Worm (Caenorhabditis elegans) whole organism, L4/young adult: Measurements from ENCODE around the gene F08D12.7.

Experiments used
- W03F9.2 ChIP-seq: fragments of 150-350 bp; optimal IDR thresholded peaks from 2 replicates; lab custom pipeline; 2014; ENCODE audit warnings: missing biosample characterization, missing genetic modification characterization
- dao-5 ChIP-seq: sonication (generic microtip); optimal IDR thresholded peaks from 2 replicates; lab custom pipeline; 2016; ENCODE audit warnings: missing genotype, missing genetic modification characterization, moderate library complexity, missing compliant biosample characterization
- him-1 ChIP-seq: sonication (generic microtip); optimal IDR thresholded peaks from 2 replicates; lab custom pipeline; 2016; ENCODE audit warnings: missing genotype, missing genetic modification reagents, missing genetic modification characterization, missing compliant biosample characterization

Gene F08D12.7

DNA sequence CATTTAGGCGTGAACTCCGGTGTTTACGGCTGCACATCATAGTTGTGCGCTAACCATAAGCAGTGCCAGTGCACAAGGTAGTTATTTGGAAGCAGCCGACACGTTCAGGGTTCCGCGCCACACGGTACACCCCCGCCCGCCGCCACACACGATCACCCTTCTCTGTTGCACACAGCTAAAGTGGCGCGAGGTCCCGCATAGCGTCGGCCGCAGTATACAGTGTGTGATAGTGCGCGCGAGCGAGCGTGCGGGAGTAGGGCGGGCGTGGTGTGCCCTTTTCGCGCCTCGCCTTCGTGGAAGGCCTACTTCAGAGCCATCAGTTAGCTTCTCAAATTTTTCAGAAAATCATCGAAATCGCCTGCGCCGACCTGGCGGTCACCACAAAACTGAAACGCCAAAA, 32.0 kb downstream of the F08D12.7 start:
- no peak for TF ChIP-seq dao-5 (tag; lab: Kevin White, UChicago)
- TF ChIP-seq him-1, result no peak
- no peak for TF ChIP-seq W03F9.2

DNA sequence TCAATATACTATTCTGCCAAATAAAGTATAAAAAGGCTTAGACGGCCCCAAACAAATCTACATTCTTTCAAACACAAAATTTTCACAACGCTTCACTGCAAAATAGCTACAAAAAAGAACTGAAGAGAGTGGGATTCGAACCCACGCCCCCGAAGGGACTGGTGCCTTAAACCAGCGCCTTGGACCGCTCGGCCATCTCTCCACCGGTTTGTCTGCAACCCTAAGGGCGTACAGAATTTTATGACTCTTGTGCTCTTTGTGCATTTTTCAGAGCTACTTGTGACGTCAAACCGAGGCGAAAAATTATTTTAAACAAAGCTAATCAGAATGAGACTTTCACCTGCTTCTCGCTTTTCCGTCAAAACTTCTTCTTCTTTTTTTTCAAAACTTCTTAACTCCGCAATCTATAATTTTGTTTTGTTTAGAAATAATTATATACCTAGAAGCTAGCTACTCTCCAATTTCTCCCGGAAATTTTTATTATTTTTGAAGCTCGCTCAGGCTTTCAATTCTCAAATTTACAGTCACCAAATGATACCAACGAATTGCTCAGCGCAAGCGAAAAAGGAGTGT, 32.7 kb downstream of the F08D12.7 start, which contains the start of gene T05A8.8:
Gene T05A8.8 (plus strand): TSS at position 523 of the 573 bp plus-strand sequence.
- TF ChIP-seq dao-5 (tag; lab: Kevin White, UChicago), result no peak
- TF ChIP-seq W03F9.2, result no peak
- TF ChIP-seq him-1, result no peak

DNA sequence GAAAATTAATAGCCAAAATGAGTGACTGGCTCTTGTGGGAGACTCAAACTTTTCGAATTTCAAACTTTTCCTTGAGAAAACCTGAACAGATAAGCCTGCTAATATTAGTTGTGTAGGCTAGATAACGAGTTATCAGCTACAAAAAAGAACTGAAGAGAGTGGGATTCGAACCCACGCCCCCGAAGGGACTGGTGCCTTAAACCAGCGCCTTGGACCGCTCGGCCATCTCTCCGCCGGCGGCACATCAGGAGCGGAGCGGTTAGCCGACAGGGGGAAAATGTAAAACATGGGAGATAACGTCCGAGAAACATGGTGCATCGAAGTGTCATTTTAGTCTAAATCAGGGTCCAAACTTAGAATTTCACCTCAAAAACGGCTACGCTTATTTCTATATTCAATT, 33.3 kb downstream of the F08D12.7 start:
- TF ChIP-seq dao-5 (tag; lab: Kevin White, UChicago) (no peak), him-1 (no peak), W03F9.2 (no peak)

DNA sequence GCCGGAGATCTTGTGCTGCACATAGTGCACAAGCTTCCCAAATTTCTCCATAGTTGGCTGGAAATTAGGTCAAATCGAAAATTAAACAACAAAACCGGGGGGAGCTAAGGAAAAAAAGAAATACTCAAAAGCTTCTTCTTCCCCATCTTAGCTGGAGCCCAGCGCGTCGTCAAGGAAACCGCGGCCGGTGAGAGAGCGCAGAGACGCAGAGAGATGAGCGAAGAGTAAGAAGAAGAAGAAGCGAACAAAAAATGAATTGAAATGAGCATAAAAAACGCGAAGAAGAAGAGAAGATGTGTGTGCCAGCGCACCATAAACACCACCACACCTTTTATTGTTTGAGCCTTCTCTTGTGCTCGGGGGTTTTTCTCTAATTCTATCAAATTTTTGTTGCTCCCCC, 33.7 kb downstream of the F08D12.7 start, which contains the start of gene wdr-31:
Gene wdr-31 (minus strand): TSS at position 101 of the 400 bp plus-strand sequence.
- no peak for TF ChIP-seq W03F9.2
- no peak for TF ChIP-seq dao-5 (tag; lab: Kevin White, UChicago)
- TF ChIP-seq him-1, result no peak

DNA sequence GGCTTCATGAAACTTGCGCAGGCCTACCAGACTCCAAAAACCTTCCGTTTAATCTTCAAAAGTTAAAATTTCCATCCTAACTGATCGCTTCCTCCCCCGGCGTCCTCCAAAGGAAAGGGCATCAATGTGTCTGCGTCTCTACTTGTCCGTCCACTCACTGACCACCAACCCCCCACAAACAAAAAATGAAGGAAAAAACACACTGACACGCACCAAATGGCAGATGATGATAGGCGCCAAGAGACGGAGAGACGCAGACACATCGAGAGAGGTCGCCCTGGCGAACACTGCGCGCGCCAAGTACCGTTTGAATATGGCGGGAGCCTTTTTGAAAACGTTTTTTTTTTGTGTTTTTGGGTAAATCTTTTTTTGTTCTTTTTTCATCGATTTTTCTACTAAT, 34.2 kb downstream of the F08D12.7 start:
- TF ChIP-seq dao-5 (tag; lab: Kevin White, UChicago) (no peak), him-1 (no peak), W03F9.2 (no peak)

DNA sequence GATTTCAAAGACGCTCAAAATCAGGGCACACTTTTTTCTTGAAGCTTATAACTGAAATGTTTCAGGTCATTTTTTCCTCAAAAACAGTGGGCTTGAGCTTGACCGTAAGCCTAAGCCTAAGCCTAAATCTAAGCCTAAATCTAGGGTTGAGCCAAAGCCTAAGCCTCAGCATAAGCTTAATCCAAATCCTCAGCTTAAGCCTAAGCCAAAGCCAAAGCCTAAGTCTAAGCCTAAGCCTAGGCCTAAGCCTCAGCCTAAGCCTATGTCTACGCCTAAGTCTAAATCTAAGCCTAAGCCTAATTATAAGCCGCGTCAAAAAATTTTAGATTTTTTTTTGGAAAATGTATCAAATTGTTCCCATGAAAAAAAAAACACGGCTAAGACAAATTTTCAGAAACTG, 34.7 kb downstream of the F08D12.7 start:
- TF ChIP-seq W03F9.2, result no peak
- no peak for TF ChIP-seq dao-5 (tag; lab: Kevin White, UChicago)
- no peak for TF ChIP-seq him-1

DNA sequence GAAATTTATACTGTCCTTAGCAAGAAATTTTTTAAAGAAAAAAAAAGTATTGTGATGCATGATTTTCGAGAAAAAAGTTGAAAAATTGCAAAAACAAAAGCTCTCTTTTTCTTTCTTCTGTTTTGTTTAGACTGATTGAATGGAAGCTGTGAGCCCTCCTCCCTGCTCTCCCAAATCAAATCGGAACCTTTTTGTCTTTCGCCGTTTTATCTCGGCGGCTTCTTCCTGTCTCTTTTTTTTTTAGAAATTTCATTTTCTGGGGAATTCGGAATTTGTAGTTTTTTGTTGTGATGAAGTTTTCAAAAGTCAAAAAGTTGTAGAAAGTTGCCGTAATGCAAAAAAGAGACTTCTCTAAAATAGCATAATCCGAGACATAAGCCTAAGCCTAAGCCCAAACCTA, 38.3 kb downstream of the F08D12.7 start:
- TF ChIP-seq W03F9.2 (no peak), him-1 (no peak), dao-5 (tag; lab: Kevin White, UChicago) (no peak)

DNA sequence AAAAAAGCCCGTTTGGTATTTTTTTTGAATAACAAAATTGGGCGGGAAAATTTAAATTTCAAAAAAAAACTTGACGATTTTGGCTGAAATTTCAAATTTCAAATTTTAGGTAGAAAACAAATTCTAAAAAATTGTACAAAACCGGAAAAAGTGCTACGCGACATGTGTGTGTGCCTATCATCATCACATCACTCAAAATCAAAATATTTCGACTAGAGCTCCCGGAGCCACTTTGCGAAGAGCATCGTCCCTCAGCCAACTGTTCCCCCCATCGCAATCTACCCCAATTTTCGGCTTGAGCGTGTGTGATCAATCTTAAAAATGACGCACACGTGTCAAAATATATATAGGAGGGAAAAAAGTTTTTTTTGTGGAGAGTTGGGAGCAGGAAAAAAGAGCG, 42.1 kb downstream of the F08D12.7 start:
- TF ChIP-seq W03F9.2, result no peak
- TF ChIP-seq dao-5 (tag; lab: Kevin White, UChicago), result no peak
- TF ChIP-seq him-1, result no peak

DNA sequence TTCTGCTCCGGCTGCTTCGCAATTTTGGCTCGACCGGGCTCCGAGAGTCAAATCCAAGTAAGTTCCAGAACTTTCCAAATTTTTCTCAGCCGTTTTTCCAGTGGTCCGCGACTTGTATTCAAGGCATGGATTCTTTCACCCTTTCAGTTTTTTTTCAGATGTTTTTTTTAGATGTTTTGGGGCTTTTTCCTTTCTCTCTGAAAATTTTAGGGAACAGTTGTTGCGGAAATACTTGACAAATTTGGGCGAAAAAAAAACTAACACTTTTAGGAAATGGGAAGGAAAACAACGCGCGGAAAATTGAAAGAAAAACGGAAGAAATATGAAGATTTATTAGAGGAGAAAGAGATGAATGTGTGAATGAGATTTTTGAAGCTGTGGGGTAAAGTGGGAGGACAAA, 43.4 kb downstream of the F08D12.7 start, which contains the start of the genes T05A8.11 and nep-2:
Gene T05A8.11 (minus strand): TSS at position 101 of the 400 bp plus-strand sequence.
Gene nep-2 (minus strand): TSS at position 192 of the 400 bp plus-strand sequence.
- TF ChIP-seq dao-5 (tag; lab: Kevin White, UChicago), result no peak
- TF ChIP-seq W03F9.2, result no peak
- TF ChIP-seq him-1, result no peak

DNA sequence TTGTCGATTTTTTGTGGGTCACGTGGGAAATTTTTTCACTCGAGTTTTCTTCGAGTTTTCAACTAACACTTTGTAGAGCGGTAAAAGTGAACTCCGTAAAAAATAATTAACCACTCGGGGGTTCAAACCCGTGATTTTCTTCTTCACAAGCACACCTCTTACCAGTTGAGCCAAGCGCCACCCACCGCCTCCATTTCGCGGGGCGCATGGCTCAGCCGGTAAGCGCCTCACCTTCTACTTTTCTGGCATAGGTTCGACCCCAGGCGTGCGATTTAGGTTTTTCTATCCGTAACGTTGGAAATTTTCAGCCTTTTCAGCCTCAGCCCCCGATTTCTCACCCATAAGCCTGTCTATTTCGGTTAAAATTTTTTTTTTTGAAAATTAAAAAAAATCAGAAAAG, 46.9 kb downstream of the F08D12.7 start:
- TF ChIP-seq W03F9.2, result no peak
- TF ChIP-seq him-1, result no peak
- TF ChIP-seq dao-5 (tag; lab: Kevin White, UChicago), result no peak

DNA sequence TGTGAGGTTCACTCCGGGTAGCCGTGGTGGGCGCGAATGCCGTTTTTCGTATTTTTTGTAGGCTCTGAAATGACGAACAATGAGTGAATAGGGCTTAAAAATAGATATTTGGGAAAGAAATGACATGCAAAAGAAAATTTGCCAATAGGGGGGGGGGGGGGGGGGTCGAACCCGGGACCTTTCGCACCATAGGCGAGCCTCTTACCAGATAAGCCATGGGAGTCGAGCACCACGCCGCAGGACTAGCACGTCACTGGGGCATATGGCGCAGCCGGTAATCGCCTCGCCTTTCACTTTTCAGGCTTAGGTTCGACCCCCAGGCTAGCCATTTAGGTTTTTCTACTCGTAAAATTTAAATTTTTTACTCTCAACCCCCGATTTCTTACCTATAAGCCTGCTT, 49.7 kb downstream of the F08D12.7 start:
- TF ChIP-seq W03F9.2 (no peak), dao-5 (tag; lab: Kevin White, UChicago) (no peak)

DNA sequence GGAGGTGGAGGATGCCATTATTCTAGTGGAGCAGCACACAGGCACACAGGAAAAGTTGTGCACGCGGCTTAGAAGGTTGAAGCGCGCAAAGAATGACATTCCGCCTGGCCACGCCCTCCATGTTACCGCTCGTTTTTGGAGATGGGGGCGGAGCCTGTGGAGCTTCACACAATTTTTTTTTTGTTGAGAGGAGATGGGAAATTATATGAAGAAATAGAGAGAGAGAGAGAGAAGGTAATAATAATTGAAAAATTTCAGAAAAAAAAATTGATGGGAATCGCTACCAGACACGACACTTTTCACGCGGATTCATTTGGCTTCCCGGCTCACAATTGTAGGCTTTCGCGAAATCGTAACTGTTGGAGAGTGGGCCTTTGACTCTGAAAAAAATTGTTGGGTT, 51.6 kb downstream of the F08D12.7 start, which contains the start of gene T05A8.3:
Gene T05A8.3 (minus strand): TSS at position 101 of the 400 bp plus-strand sequence.
- TF ChIP-seq W03F9.2, result no peak
- no peak for TF ChIP-seq dao-5 (tag; lab: Kevin White, UChicago)
- TF ChIP-seq him-1, result no peak
